Fruit fly (Drosophila melanogaster) whole organism, embryonic: ENCODE measurements around the gene slf.

Source experiments
- Atf6 ChIP-seq: fragments of 200-800 bp; sonication (Bioruptor generic); IDR thresholded peaks from 2 replicates; pipeline ENCODE4 v1.3.6; 2022; ENCODE audit warnings: missing biosample characterization, missing genetic modification characterization
- B-H2 ChIP-seq: fragments of 200-800 bp; sonication (Bioruptor generic); optimal IDR thresholded peaks from 2 replicates; lab custom pipeline; 2018; ENCODE audit warnings: missing biosample characterization, mild to moderate bottlenecking, missing genetic modification characterization
- CG10979 ChIP-seq: fragments of 200-800 bp; sonication (Bioruptor generic); optimal IDR thresholded peaks from 2 replicates; lab custom pipeline; 2018; ENCODE audit warnings: missing biosample characterization, mild to moderate bottlenecking, missing genetic modification characterization, moderate library complexity
- CG11723 ChIP-seq: fragments of 200-800 bp; sonication (Bioruptor generic); optimal IDR thresholded peaks from 2 replicates; lab custom pipeline; 2017; ENCODE audit warnings: missing biosample characterization, mild to moderate bottlenecking, missing genetic modification characterization
- CG13775 ChIP-seq: fragments of 200-800 bp; sonication (Bioruptor generic); optimal IDR thresholded peaks from 3 replicates; lab custom pipeline; 2017; ENCODE audit warnings: missing biosample characterization, mild to moderate bottlenecking, missing genetic modification characterization
- CG14014 ChIP-seq: fragments of 200-800 bp; sonication (Bioruptor generic); IDR thresholded peaks from 2 replicates; pipeline ENCODE4 v1.3.6; 2022; ENCODE audit warnings: missing biosample characterization, missing genetic modification characterization
- CG15073 ChIP-seq: fragments of 200-800 bp; sonication (Bioruptor generic); optimal IDR thresholded peaks from 2 replicates; lab custom pipeline; 2016; ENCODE audit warnings: missing biosample characterization, missing genetic modification characterization
- CG17385 ChIP-seq: fragments of 200-800 bp; sonication (Bioruptor generic); optimal IDR thresholded peaks from 3 replicates; lab custom pipeline; 2018; ENCODE audit warnings: missing biosample characterization, mild to moderate bottlenecking, missing genetic modification characterization
- CG18011 ChIP-seq: fragments of 200-800 bp; sonication (Bioruptor generic); optimal IDR thresholded peaks from 2 replicates; lab custom pipeline; 2017; ENCODE audit warnings: missing biosample characterization, missing genetic modification characterization, mild to moderate bottlenecking, moderate library complexity, missing genotype
- CG2678 ChIP-seq: fragments of 200-800 bp; sonication (Bioruptor generic); optimal IDR thresholded peaks from 3 replicates; lab custom pipeline; 2019; ENCODE audit warnings: missing biosample characterization, mild to moderate bottlenecking, missing genetic modification characterization, moderate library complexity
- CG2875 ChIP-seq: fragments of 200-800 bp; sonication (Bioruptor generic); optimal IDR thresholded peaks from 2 replicates; lab custom pipeline; 2017; ENCODE audit warnings: missing biosample characterization, mild to moderate bottlenecking, missing genetic modification characterization, missing genetic modification reagents
- CG34224 ChIP-seq: fragments of 200-800 bp; sonication (Bioruptor generic); IDR thresholded peaks from 3 replicates; pipeline ENCODE4 v1.3.6; 2022; ENCODE audit warnings: missing biosample characterization, missing genetic modification characterization; ENCODE audit not compliant: partially characterized antibody
- CG4424 ChIP-seq: fragments of 200-800 bp; sonication (Bioruptor generic); optimal IDR thresholded peaks from 3 replicates; lab custom pipeline; 2016; ENCODE audit warnings: missing biosample characterization, missing genetic modification characterization
- CG7839 ChIP-seq: fragments of 200-800 bp; sonication (Bioruptor generic); optimal IDR thresholded peaks from 3 replicates; lab custom pipeline; 2018; ENCODE audit warnings: missing biosample characterization, mild to moderate bottlenecking, missing genetic modification characterization, moderate library complexity
- CG8281 ChIP-seq: fragments of 200-800 bp; sonication (Bioruptor generic); optimal IDR thresholded peaks from 2 replicates; lab custom pipeline; 2018; ENCODE audit warnings: missing biosample characterization, mild to moderate bottlenecking, missing genetic modification characterization, moderate library complexity
- CHES-1-like ChIP-seq: fragments of 200-800 bp; sonication (Bioruptor generic); optimal IDR thresholded peaks from 2 replicates; lab custom pipeline; 2016; ENCODE audit warnings: missing biosample characterization, missing genetic modification characterization
- Eip74EF ChIP-seq, 2 experiments: fragments of 200-800 bp in 1 of 2; fragments of >200 bp in 1 of 2; sonication (Bioruptor generic) in 1 of 2; optimal IDR thresholded peaks; 2 replicates each; lab custom pipeline; 2017 to 2019; ENCODE audit warnings: missing biosample characterization in 2 of 2, missing genetic modification characterization in 2 of 2, mild to moderate bottlenecking in 1 of 2, moderate library complexity in 1 of 2
- GATAe ChIP-seq: fragments of 200-800 bp; sonication (Bioruptor generic); conservative IDR thresholded peaks from 2 replicates; pipeline ENCODE4 v1.3.6; 2022; ENCODE audit warnings: missing biosample characterization, missing genetic modification characterization
- HmgZ ChIP-seq: fragments of 200-800 bp; sonication (Bioruptor generic); optimal IDR thresholded peaks from 2 replicates; lab custom pipeline; 2018; ENCODE audit warnings: missing biosample characterization, mild to moderate bottlenecking, missing genetic modification characterization
- MBD-R2 ChIP-seq: fragments of 200-800 bp; sonication (Bioruptor generic); IDR thresholded peaks from 2 replicates; pipeline ENCODE4 v1.3.6; 2022; ENCODE audit warnings: missing biosample characterization, missing genetic modification characterization
- Neu2 ChIP-seq: fragments of 200-800 bp; sonication (Bioruptor generic); optimal IDR thresholded peaks from 3 replicates; lab custom pipeline; 2016; ENCODE audit warnings: missing biosample characterization, missing genetic modification characterization, borderline replicate concordance
- Optix ChIP-seq: fragments of 200-800 bp; sonication (Bioruptor generic); IDR thresholded peaks from 3 replicates; pipeline ENCODE4 v1.3.6; 2022; ENCODE audit warnings: missing biosample characterization, missing genetic modification characterization
- PHDP ChIP-seq: fragments of 200-800 bp; sonication (Bioruptor generic); optimal IDR thresholded peaks from 3 replicates; lab custom pipeline; 2018; ENCODE audit warnings: missing biosample characterization, mild to moderate bottlenecking, missing genetic modification characterization, moderate library complexity
- Rfx ChIP-seq: fragments of 200-800 bp; sonication (Bioruptor generic); IDR thresholded peaks from 2 replicates; pipeline ENCODE4 v1.3.6; 2022; ENCODE audit warnings: missing biosample characterization, missing genetic modification characterization
- TFAM ChIP-seq: fragments of 200-800 bp; sonication (Bioruptor generic); optimal IDR thresholded peaks from 2 replicates; lab custom pipeline; 2017; ENCODE audit warnings: missing biosample characterization, missing genetic modification characterization, inconsistent platforms
- ap ChIP-seq: fragments of 200-800 bp; sonication (Bioruptor generic); IDR thresholded peaks from 2 replicates; pipeline ENCODE4 v1.3.6; 2022; ENCODE audit warnings: missing biosample characterization, missing genetic modification characterization
- btn ChIP-seq: fragments of 200-800 bp; sonication (Bioruptor generic); optimal IDR thresholded peaks from 2 replicates; lab custom pipeline; 2016; ENCODE audit warnings: missing biosample characterization, missing genetic modification characterization
- cad ChIP-seq: fragments of >200 bp; optimal IDR thresholded peaks from 2 replicates; lab custom pipeline; 2017; ENCODE audit warnings: missing biosample characterization, missing genetic modification characterization
- dpn ChIP-seq, 2 experiments: fragments of 200-800 bp; sonication (Bioruptor generic); optimal IDR thresholded peaks; 3 replicates each; lab custom pipeline; 2016; ENCODE audit warnings: missing biosample characterization in 2 of 2, missing genetic modification characterization in 2 of 2
- ems ChIP-seq: fragments of 200-800 bp; sonication (Bioruptor generic); optimal IDR thresholded peaks from 3 replicates; lab custom pipeline; 2016; ENCODE audit warnings: missing biosample characterization, missing genetic modification characterization
- gem ChIP-seq: fragments of 200-800 bp; sonication (Bioruptor generic); optimal IDR thresholded peaks from 2 replicates; lab custom pipeline; 2019; ENCODE audit warnings: missing biosample characterization, mild to moderate bottlenecking, missing genetic modification characterization, moderate library complexity
- gt ChIP-seq: fragments of 200-800 bp; sonication (Bioruptor generic); IDR thresholded peaks from 2 replicates; pipeline ENCODE4 v1.3.6; 2022; ENCODE audit warnings: missing biosample characterization, missing genetic modification characterization
- her ChIP-seq: fragments of 200-800 bp; sonication (Bioruptor generic); optimal IDR thresholded peaks from 2 replicates; lab custom pipeline; 2016; ENCODE audit warnings: missing biosample characterization, missing genetic modification characterization
- kay ChIP-seq: fragments of 200-800 bp; sonication (Bioruptor generic); optimal IDR thresholded peaks from 2 replicates; lab custom pipeline; 2016; ENCODE audit warnings: missing biosample characterization, missing genetic modification characterization
- nau ChIP-seq: fragments of 200-800 bp; sonication (Bioruptor generic); optimal IDR thresholded peaks from 3 replicates; lab custom pipeline; 2017; ENCODE audit warnings: missing biosample characterization, mild to moderate bottlenecking, missing genetic modification characterization, missing genetic modification reagents
- nerfin-1 ChIP-seq: fragments of 200-800 bp; sonication (Bioruptor generic); optimal IDR thresholded peaks from 3 replicates; lab custom pipeline; 2019; ENCODE audit warnings: missing biosample characterization, mild to moderate bottlenecking, missing genetic modification characterization, moderate library complexity
- nmo ChIP-seq: fragments of 200-800 bp; sonication (Bioruptor generic); optimal IDR thresholded peaks from 2 replicates; lab custom pipeline; 2018; ENCODE audit warnings: missing biosample characterization, mild to moderate bottlenecking, missing genetic modification characterization, moderate library complexity
- prd ChIP-seq, 3 experiments: fragments of >200 bp in 2 of 3; fragments of 200-800 bp in 1 of 3; sonication (Bioruptor generic) in 1 of 3; optimal IDR thresholded peaks in 2 of 3; IDR thresholded peaks in 1 of 3; 2 replicates in 2 of 3; 3 replicates in 1 of 3; pipeline versions ENCODE4 v1.3.6 to Lab custom; 2017 to 2022; ENCODE audit warnings: missing biosample characterization in 1 of 3, missing genetic modification characterization in 1 of 3
- schlank ChIP-seq: fragments of 200-800 bp; sonication (Bioruptor generic); optimal IDR thresholded peaks from 2 replicates; lab custom pipeline; 2018; ENCODE audit warnings: missing biosample characterization, mild to moderate bottlenecking, missing genetic modification characterization
- stwl ChIP-seq: fragments of 200-800 bp; sonication (Bioruptor generic); optimal IDR thresholded peaks from 3 replicates; lab custom pipeline; 2018; ENCODE audit warnings: missing biosample characterization, mild to moderate bottlenecking, missing genetic modification characterization, moderate library complexity
- tll ChIP-seq, 2 experiments: fragments of 200-800 bp in 1 of 2; fragments of >200 bp in 1 of 2; sonication (Bioruptor generic) in 1 of 2; optimal IDR thresholded peaks; 2 replicates each; lab custom pipeline; 2017 to 2019; ENCODE audit warnings: missing biosample characterization in 2 of 2, missing genetic modification characterization in 2 of 2, mild to moderate bottlenecking in 1 of 2, moderate library complexity in 1 of 2
- tx ChIP-seq: fragments of 200-800 bp; sonication (Bioruptor generic); optimal IDR thresholded peaks from 2 replicates; lab custom pipeline; 2016; ENCODE audit warnings: missing biosample characterization, missing genetic modification characterization
- wek ChIP-seq: fragments of 200-800 bp; sonication (Bioruptor generic); optimal IDR thresholded peaks from 3 replicates; lab custom pipeline; 2018; ENCODE audit warnings: missing biosample characterization, mild to moderate bottlenecking, missing genetic modification characterization, moderate library complexity
- zen ChIP-seq: fragments of 200-800 bp; sonication (Bioruptor generic); optimal IDR thresholded peaks from 3 replicates; lab custom pipeline; 2018; ENCODE audit warnings: missing biosample characterization, mild to moderate bottlenecking, missing genetic modification characterization, moderate library complexity

Gene slf

DNA sequence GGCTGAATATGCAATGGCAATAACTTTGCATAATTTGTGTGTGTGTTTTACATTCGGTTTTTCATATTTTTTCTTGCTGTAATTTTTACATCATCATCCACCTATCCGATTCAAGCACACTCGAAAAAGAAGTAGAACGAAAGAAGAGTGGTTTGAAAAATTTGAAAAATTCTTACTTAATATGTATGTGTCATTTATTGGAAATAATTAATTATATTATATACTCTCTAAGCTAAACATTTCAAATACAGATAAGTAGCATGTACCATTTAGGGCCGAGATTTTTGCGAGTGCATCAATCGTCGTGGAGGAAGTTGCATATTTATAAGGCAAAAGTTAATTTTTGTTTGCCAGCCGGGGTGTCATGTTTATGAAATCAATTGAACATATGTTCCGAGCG lies 4.4 kb upstream of the slf start (continued):
- no peak for TF ChIP-seq CG13775 (GFP tag; lab: Kevin White, UChicago)
- no peak for TF ChIP-seq ems (GFP tag; lab: Kevin White, UChicago)
- TF ChIP-seq nmo (GFP tag; lab: Kevin White, UChicago), result peak; percentile 25
- TF ChIP-seq zen, result no peak
- TF ChIP-seq CG11723, result no peak
- TF ChIP-seq Rfx (GFP tag; lab: Robert Waterston, UW), result no peak
- TF ChIP-seq prd (optimal IDR thresholded peaks at IDR 0.05; lab: Kevin White, UChicago), result no peak
- TF ChIP-seq prd (GFP tag; IDR thresholded peaks at IDR 0.05; lab: Robert Waterston, UW), result no peak
- no peak for TF ChIP-seq CG2875
- TF ChIP-seq CG4424, result no peak
- no peak for TF ChIP-seq wek (GFP tag; lab: Kevin White, UChicago)
- TF ChIP-seq CG10979 (tag; lab: Kevin White, UChicago), result no peak
- TF ChIP-seq gt, result no peak
- no peak for TF ChIP-seq CG18011
- TF ChIP-seq CG7839 (tag; lab: Kevin White, UChicago), result peak; percentile 44
- TF ChIP-seq schlank (tag; lab: Kevin White, UChicago), result no peak
- no peak for TF ChIP-seq dpn (GFP tag; optimal IDR thresholded peaks at IDR 0.05; lab: Kevin White, UChicago)
- TF ChIP-seq CG17385 (GFP tag; lab: Kevin White, UChicago), result no peak
- TF ChIP-seq Optix (GFP tag; lab: Robert Waterston, UW), result no peak
- TF ChIP-seq ap (GFP tag; lab: Robert Waterston, UW), result 0 out of 2 replicates have a peak, but pooled peaks have one; percentile 29
- peak; percentile 20 for TF ChIP-seq gem (tag; lab: Kevin White, UChicago)
- TF ChIP-seq Atf6, result no peak
- no peak for TF ChIP-seq CG15073
- TF ChIP-seq nerfin-1, result no peak
- no peak for TF ChIP-seq nau (GFP tag; lab: Kevin White, UChicago)
- peak; percentile 20; the same call in 1 of the 2 replicates for TF ChIP-seq CG14014
- TF ChIP-seq CG8281 (tag; lab: Kevin White, UChicago), result no peak
- peak; percentile 10 for TF ChIP-seq CG2678 (tag; lab: Kevin White, UChicago)
- no peak for TF ChIP-seq kay (GFP tag; lab: Kevin White, UChicago)
- no peak for TF ChIP-seq CG34224 (GFP tag; lab: Robert Waterston, UW)
- no peak for TF ChIP-seq cad
- TF ChIP-seq MBD-R2 (GFP tag; lab: Robert Waterston, UW), result no peak
- no peak for TF ChIP-seq PHDP (tag; lab: Kevin White, UChicago)
- no peak for TF ChIP-seq GATAe (GFP tag; lab: Robert Waterston, UW)
- TF ChIP-seq TFAM, result no peak
- TF ChIP-seq B-H2 (GFP tag; lab: Kevin White, UChicago), result no peak
- no peak for TF ChIP-seq CHES-1-like (GFP tag; lab: Kevin White, UChicago)
- TF ChIP-seq tll (GFP tag; optimal IDR thresholded peaks at IDR 0.05; lab: Kevin White, UChicago), result no peak
- no peak for TF ChIP-seq tx (GFP tag; lab: Kevin White, UChicago)
- no peak for TF ChIP-seq her
- no peak for TF ChIP-seq stwl (tag; lab: Kevin White, UChicago)
- no peak for TF ChIP-seq Neu2 (GFP tag; lab: Kevin White, UChicago)
- TF ChIP-seq Eip74EF (GFP tag; optimal IDR thresholded peaks at IDR 0.05; lab: Kevin White, UChicago), result peak in 1 of 2 experiments; percentile 11
- TF ChIP-seq HmgZ (tag; lab: Kevin White, UChicago), result no peak
- TF ChIP-seq btn (GFP tag; lab: Kevin White, UChicago), result no peak
